Fruit fly (Drosophila melanogaster) whole organism, embryonic: ENCODE results near the gene CG43338.
A peak's percentile ranks its signal among the peaks of the same experiment; 100 is the strongest.

Source experiments
- ATbp ChIP-seq: fragments of 200-800 bp; sonication (Bioruptor generic); optimal IDR thresholded peaks from 2 replicates; lab custom pipeline; 2017; ENCODE audit warnings: missing biosample characterization, mild to moderate bottlenecking, missing genetic modification characterization, missing genetic modification reagents
- Bgb ChIP-seq: fragments of 200-800 bp; sonication (Bioruptor generic); IDR thresholded peaks from 2 replicates; pipeline ENCODE4 v1.3.6; 2022; ENCODE audit warnings: missing biosample characterization, missing genetic modification characterization; ENCODE audit not compliant: partially characterized antibody
- CG15073 ChIP-seq: fragments of 200-800 bp; sonication (Bioruptor generic); optimal IDR thresholded peaks from 2 replicates; lab custom pipeline; 2016; ENCODE audit warnings: missing biosample characterization, missing genetic modification characterization
- CG16815 ChIP-seq: fragments of 200-800 bp; sonication (Bioruptor generic); optimal IDR thresholded peaks from 3 replicates; lab custom pipeline; 2017; ENCODE audit warnings: missing biosample characterization, mild to moderate bottlenecking, missing genetic modification characterization
- CG17328 ChIP-seq: fragments of 200-800 bp; sonication (Bioruptor generic); IDR thresholded peaks from 2 replicates; pipeline ENCODE4 v1.3.6; 2022; ENCODE audit warnings: missing biosample characterization, missing genetic modification characterization
- CG2875 ChIP-seq: fragments of 200-800 bp; sonication (Bioruptor generic); optimal IDR thresholded peaks from 2 replicates; lab custom pipeline; 2017; ENCODE audit warnings: missing biosample characterization, mild to moderate bottlenecking, missing genetic modification characterization, missing genetic modification reagents
- CG32532 ChIP-seq: fragments of 200-800 bp; sonication (Bioruptor generic); IDR thresholded peaks from 2 replicates; pipeline ENCODE4 v1.3.6; 2022; ENCODE audit warnings: missing biosample characterization, missing genetic modification characterization
- CG4282 ChIP-seq: fragments of 200-800 bp; sonication (Bioruptor generic); optimal IDR thresholded peaks from 2 replicates; lab custom pipeline; 2016; ENCODE audit warnings: missing biosample characterization, missing genetic modification characterization
- CG4328 ChIP-seq: fragments of 200-800 bp; sonication (Bioruptor generic); optimal IDR thresholded peaks from 3 replicates; lab custom pipeline; 2017; ENCODE audit warnings: missing biosample characterization, missing genetic modification reagents, missing genetic modification characterization
- CG4730 ChIP-seq: fragments of 200-800 bp; sonication (Bioruptor generic); IDR thresholded peaks from 2 replicates; pipeline ENCODE4 v1.3.6; 2022; ENCODE audit warnings: missing biosample characterization, missing genetic modification characterization
- CG7745 ChIP-seq: fragments of 200-800 bp; sonication (Bioruptor generic); optimal IDR thresholded peaks from 2 replicates; lab custom pipeline; 2018; ENCODE audit warnings: missing biosample characterization, mild to moderate bottlenecking, missing genetic modification characterization, moderate library complexity
- CG8281 ChIP-seq: fragments of 200-800 bp; sonication (Bioruptor generic); optimal IDR thresholded peaks from 2 replicates; lab custom pipeline; 2018; ENCODE audit warnings: missing biosample characterization, mild to moderate bottlenecking, missing genetic modification characterization, moderate library complexity
- CG9215 ChIP-seq: fragments of 200-800 bp; sonication (Bioruptor generic); IDR thresholded peaks from 2 replicates; pipeline ENCODE4 v1.3.6; 2022; ENCODE audit warnings: missing biosample characterization, missing genetic modification characterization
- Drgx ChIP-seq: fragments of 200-800 bp; sonication (Bioruptor generic); IDR thresholded peaks from 2 replicates; pipeline ENCODE4 v1.3.6; 2022; ENCODE audit warnings: missing biosample characterization, missing genetic modification characterization
- Fer1 ChIP-seq: fragments of 200-800 bp; sonication (Bioruptor generic); optimal IDR thresholded peaks from 2 replicates; lab custom pipeline; 2017; ENCODE audit warnings: missing biosample characterization, mild to moderate bottlenecking, missing genetic modification characterization
- Hr51 ChIP-seq, 2 experiments: fragments of 200-800 bp; sonication (Bioruptor generic); optimal IDR thresholded peaks; 2 replicates in 1 of 2; 3 replicates in 1 of 2; lab custom pipeline; 2016 to 2018; ENCODE audit warnings: missing biosample characterization in 2 of 2, missing genetic modification characterization in 2 of 2, mild to moderate bottlenecking in 1 of 2, moderate library complexity in 1 of 2
- Jarid2 ChIP-seq: fragments of 200-800 bp; sonication (Bioruptor generic); optimal IDR thresholded peaks from 3 replicates; lab custom pipeline; 2017; ENCODE audit warnings: mild to moderate bottlenecking, missing biosample characterization, missing genetic modification reagents, missing genetic modification characterization
- Lhr ChIP-seq: fragments of 200-800 bp; sonication (Bioruptor generic); optimal IDR thresholded peaks from 3 replicates; lab custom pipeline; 2017; ENCODE audit warnings: mild to moderate bottlenecking, missing biosample characterization, missing genetic modification reagents, missing genetic modification characterization
- Med ChIP-seq: fragments of 200-800 bp; sonication (Bioruptor generic); peaks from one replicate; lab custom pipeline; 2016; ENCODE audit warnings: missing biosample characterization, missing genetic modification characterization, mild to moderate bottlenecking, inconsistent platforms, moderate library complexity
- Mes4 ChIP-seq: fragments of 200-800 bp; sonication (Bioruptor generic); optimal IDR thresholded peaks from 2 replicates; lab custom pipeline; 2016; ENCODE audit warnings: missing biosample characterization, missing genetic modification characterization
- Oaz ChIP-seq: fragments of 200-800 bp; sonication (Bioruptor generic); IDR thresholded peaks from 2 replicates; pipeline ENCODE4 v1.3.6; 2022; ENCODE audit warnings: missing biosample characterization, missing genetic modification characterization
- Tbp ChIP-seq: fragments of >200 bp; optimal IDR thresholded peaks from 2 replicates; lab custom pipeline; 2018; ENCODE audit warnings: missing biosample characterization, missing genetic modification characterization
- Xbp1 ChIP-seq: fragments of 200-800 bp; sonication (Bioruptor generic); optimal IDR thresholded peaks from 3 replicates; lab custom pipeline; 2016; ENCODE audit warnings: missing biosample characterization, mild to moderate bottlenecking, missing genetic modification characterization
- ap ChIP-seq: fragments of 200-800 bp; sonication (Bioruptor generic); IDR thresholded peaks from 2 replicates; pipeline ENCODE4 v1.3.6; 2022; ENCODE audit warnings: missing biosample characterization, missing genetic modification characterization
- caup ChIP-seq: fragments of 200-800 bp; sonication (Bioruptor generic); optimal IDR thresholded peaks from 3 replicates; lab custom pipeline; 2017; ENCODE audit warnings: missing biosample characterization, mild to moderate bottlenecking, missing genetic modification characterization, moderate library complexity; ENCODE audit not compliant: severe bottlenecking
- corto ChIP-seq: fragments of 200-800 bp; sonication (Bioruptor generic); optimal IDR thresholded peaks from 2 replicates; lab custom pipeline; 2016; ENCODE audit warnings: missing biosample characterization, mild to moderate bottlenecking, missing genetic modification characterization, moderate library complexity
- emc ChIP-seq: fragments of 200-800 bp; sonication (Bioruptor generic); optimal IDR thresholded peaks from 2 replicates; lab custom pipeline; 2016; ENCODE audit warnings: missing biosample characterization, missing genetic modification characterization
- ems ChIP-seq: fragments of 200-800 bp; sonication (Bioruptor generic); optimal IDR thresholded peaks from 3 replicates; lab custom pipeline; 2016; ENCODE audit warnings: missing biosample characterization, missing genetic modification characterization
- hth ChIP-seq: fragments of >200 bp; optimal IDR thresholded peaks from 2 replicates; lab custom pipeline; 2017; ENCODE audit warnings: inconsistent platforms
- insv ChIP-seq, 2 experiments: fragments of 200-800 bp; sonication (Bioruptor generic); optimal IDR thresholded peaks; 3 replicates each; lab custom pipeline; 2016 to 2018; ENCODE audit warnings: missing biosample characterization in 2 of 2, missing genetic modification characterization in 2 of 2
- lbe ChIP-seq: fragments of 200-800 bp; sonication (Bioruptor generic); optimal IDR thresholded peaks from 2 replicates; lab custom pipeline; 2016; ENCODE audit warnings: missing biosample characterization, mild to moderate bottlenecking, missing genetic modification characterization
- mirr ChIP-seq: fragments of 200-800 bp; sonication (Bioruptor generic); optimal IDR thresholded peaks from 3 replicates; lab custom pipeline; 2018; ENCODE audit warnings: missing biosample characterization, mild to moderate bottlenecking, missing genetic modification characterization
- p53 ChIP-seq: fragments of 200-800 bp; sonication (Bioruptor generic); optimal IDR thresholded peaks from 2 replicates; lab custom pipeline; 2016; ENCODE audit warnings: missing biosample characterization, missing genetic modification characterization
- pzg ChIP-seq: fragments of 200-800 bp; sonication (Bioruptor generic); optimal IDR thresholded peaks from 3 replicates; lab custom pipeline; 2018; ENCODE audit warnings: missing biosample characterization, mild to moderate bottlenecking, missing genetic modification characterization, moderate library complexity
- sens ChIP-seq: fragments of 200-800 bp; sonication (Bioruptor generic); peaks from one replicate; lab custom pipeline; 2016; ENCODE audit warnings: missing biosample characterization, missing genetic modification characterization
- slou ChIP-seq: fragments of 200-800 bp; sonication (Bioruptor generic); optimal IDR thresholded peaks from 3 replicates; lab custom pipeline; 2016; ENCODE audit warnings: missing biosample characterization, missing genetic modification characterization
- vvl ChIP-seq: fragments of 200-800 bp; sonication (Bioruptor generic); IDR thresholded peaks from 2 replicates; pipeline ENCODE4 v1.3.6; 2022; ENCODE audit warnings: missing biosample characterization, missing genetic modification characterization

The CG43338 gene

DNA sequence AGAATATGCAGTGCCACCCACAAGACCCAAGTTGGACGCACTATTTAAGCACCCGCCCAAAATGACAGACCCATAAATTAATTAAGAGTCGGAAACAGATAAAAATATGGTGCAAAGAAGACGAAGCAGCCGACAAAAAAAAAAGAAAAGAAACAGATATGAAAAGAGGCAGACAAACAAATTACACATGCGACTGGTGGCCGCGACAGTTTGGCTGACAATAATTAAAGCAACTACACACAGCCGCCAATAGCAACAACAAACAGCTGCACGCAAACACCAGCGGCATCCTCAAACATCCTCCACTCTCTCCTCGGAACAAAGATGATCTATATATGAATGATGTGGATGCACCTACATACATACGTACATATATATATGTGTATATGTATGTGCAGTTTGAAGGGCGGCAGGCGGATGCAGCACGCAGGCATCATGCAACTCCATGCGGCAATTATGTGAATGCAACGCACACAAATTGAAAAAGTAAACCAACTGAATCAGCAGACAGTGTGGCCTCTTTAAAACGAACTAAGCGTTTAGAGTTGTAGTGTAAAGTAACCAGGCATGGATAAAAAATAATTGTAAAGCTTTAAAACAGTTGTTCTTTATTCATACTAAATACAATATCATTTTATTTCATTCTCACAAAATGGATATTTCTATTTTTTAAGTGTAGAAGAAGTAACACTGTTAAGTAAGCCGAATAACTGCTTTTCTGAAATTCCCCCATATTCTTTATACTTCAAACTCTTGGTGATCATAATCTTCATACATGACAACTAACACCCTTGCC, 23.0 kb downstream of the CG43338 start (continued):
- TF ChIP-seq CG4282 (no peak), ems (GFP tag; lab: Kevin White, UChicago) (no peak), emc (GFP tag; lab: Kevin White, UChicago) (no peak), CG7745 (tag; lab: Kevin White, UChicago) (peak; percentile 94), ap (GFP tag; lab: Robert Waterston, UW) (no peak), CG4730 (no peak), insv (GFP tag; optimal IDR thresholded peaks at IDR 0.05; lab: Kevin White, UChicago) (no peak), CG2875 (GFP tag; lab: Kevin White, UChicago) (peak; percentile 37), Hr51 (GFP tag; optimal IDR thresholded peaks at IDR 0.05; lab: Kevin White, UChicago) (peak in 1 of 2 experiments; percentile 46), ATbp (GFP tag; lab: Kevin White, UChicago) (peak; percentile 6), CG9215 (GFP tag; lab: Robert Waterston, UW) (no peak), caup (no peak), Lhr (GFP tag; lab: Kevin White, UChicago) (peak; percentile 15), Fer1 (no peak), sens (GFP tag; lab: Kevin White, UChicago) (peak; percentile 93)

DNA sequence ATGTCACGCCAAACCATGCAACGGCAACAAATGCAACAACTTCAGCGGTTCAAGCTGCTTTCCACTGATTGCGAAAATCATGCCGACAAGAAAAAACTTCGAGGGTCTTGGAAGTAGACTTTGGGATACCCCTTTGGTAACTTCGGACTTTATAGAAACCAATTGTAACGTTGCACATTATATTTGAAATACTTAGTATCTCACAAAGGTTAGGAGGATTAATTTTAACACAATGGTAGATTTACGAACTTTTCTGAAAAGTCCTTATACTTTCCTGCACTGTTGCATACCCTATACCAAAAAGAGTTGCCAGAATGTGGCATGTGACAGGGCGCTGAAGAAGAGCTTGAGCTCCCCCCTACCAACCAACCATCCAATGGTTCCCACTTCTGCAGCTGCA, 25.6 kb downstream of the CG43338 start:
- TF ChIP-seq CG32532 (no peak), hth (lab: Kevin White, UChicago) (no peak), CG15073 (no peak), CG17328 (no peak), slou (no peak), Jarid2 (no peak), lbe (GFP tag; lab: Kevin White, UChicago) (peak; percentile 2), corto (GFP tag; lab: Kevin White, UChicago) (no peak), Drgx (GFP tag; lab: Robert Waterston, UW) (peak; percentile 61), pzg (GFP tag; lab: Kevin White, UChicago) (no peak), p53 (GFP tag; lab: Kevin White, UChicago) (no peak), Bgb (no peak), Tbp (GFP tag; lab: Kevin White, UChicago) (no peak), Med (GFP tag; lab: Kevin White, UChicago) (peak; percentile 32), sens (GFP tag; lab: Kevin White, UChicago) (peak; percentile 42), Mes4 (no peak), CG4328 (GFP tag; lab: Kevin White, UChicago) (no peak)

DNA sequence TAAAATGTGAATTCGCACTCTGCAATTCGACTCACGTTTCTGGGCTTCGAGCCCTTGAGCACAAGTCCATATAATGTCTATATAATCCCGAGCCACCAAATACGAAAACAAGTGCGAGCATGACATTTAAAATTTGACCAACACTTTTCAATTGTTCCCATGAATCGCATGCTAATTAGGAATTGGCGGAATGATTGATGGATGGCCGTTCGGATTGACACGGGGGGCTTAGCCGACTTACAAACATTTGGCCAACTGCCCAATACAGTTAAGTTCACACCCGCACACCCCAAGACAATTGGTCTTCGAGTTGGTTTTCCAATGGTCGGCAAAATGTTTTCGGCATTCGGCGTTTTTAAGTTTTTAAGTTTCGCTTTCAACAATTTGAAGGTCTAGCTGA, 30.0 kb downstream of the CG43338 start:
- TF ChIP-seq Oaz (GFP tag; lab: Robert Waterston, UW) = no peak
- no peak for TF ChIP-seq CG16815 (GFP tag; lab: Kevin White, UChicago)
- no peak for TF ChIP-seq Xbp1
- TF ChIP-seq mirr (GFP tag; lab: Kevin White, UChicago) = peak; percentile 20
- peak; percentile 96 for TF ChIP-seq CG8281
- 0 out of 2 replicates have a peak, but pooled peaks have one; percentile 34 for TF ChIP-seq vvl (GFP tag; lab: Robert Waterston, UW)
